Worm (Caenorhabditis elegans): Measurements from ENCODE around the gene C47A4.5.

DNA sequence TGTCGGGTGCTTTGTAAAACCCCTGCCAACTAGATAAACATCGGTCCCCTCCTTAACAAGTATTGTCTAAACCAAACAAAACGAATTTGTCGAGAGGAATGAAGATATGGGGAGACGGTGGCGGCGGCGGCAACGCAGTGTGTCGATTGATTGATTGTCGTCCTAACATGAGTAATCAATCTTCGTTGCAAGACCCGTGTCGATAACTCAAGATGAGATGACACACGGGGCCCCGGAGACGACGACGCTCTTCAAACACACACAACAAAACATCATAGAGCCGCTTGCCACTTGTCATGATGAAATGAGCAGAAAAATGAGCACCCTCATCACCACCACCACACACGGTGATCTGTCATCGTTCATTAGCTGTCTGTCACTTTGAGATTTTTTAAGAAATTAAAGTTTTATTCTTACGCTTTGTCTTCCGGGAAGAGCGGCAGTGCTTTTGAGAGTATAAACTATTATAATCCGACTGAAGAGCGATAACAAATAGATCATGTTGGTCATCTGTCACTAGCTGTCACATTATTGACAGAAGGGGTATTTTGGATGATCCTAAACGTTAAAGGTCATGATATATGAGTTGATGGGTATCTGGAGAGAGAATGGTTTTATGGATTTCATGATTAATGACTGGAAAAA lies 49.7 kb upstream of the C47A4.5 start:
- TF ChIP-seq nhr-237 (tag; optimal IDR thresholded peaks at IDR 0.05) (no peak), hlh-1 (tag; optimal IDR thresholded peaks at IDR 0.05) (peak; percentile 44), snpc-4 (tag; optimal IDR thresholded peaks at IDR 0.05) (no peak), mab-5 (tag; optimal IDR thresholded peaks at IDR 0.05) (peak; percentile 70), ceh-39 (tag; optimal IDR thresholded peaks at IDR 0.05) (no peak), mls-2 (tag; optimal IDR thresholded peaks at IDR 0.05) (no peak), zip-8 (tag; optimal IDR thresholded peaks at IDR 0.05) (no peak)
